Fruit fly (Drosophila melanogaster): ENCODE results near the gene ImpL2.

DNA sequence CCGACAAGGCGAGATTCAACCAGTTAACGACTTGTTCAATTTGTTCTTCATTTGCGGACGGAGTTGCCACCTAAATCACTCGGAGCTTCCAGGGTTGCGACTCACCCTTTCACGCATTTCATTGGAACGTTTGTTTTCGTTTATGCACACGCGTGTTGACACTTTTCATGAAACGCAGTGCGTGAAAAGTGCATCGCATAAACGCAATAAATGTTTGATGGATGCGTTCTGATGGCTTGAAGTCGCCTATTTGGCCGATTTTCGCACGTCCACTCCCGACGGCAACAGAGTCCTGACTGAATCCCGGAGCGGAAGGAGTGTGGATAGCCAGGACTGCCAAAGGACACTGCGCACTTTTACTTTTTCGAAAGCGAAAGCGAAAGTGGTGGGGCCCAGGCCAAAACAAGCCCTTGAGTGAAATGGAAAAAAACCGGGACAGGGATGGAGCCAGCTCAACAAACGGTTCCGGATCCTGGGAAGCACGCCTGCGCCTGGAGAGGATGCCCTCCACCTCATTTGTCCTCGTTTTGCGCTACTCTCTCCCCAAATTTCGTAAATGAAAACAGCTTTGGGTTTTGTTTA, 57.9 kb downstream of the ImpL2 start, which contains the start of gene Teh4:
- TF ChIP-seq CG6689 (GFP tag; IDR thresholded peaks at IDR 0.05) (no peak), CG43689 (GFP tag; IDR thresholded peaks at IDR 0.05) (no peak), Jarid2 (GFP tag; optimal IDR thresholded peaks at IDR 0.05) (no peak), CG14860 (GFP tag; IDR thresholded peaks at IDR 0.05; ENCODE audit: partially characterized antibody) (no peak), CG14014 (GFP tag; IDR thresholded peaks at IDR 0.05) (no peak), tgo (GFP tag; IDR thresholded peaks at IDR 0.05) (no peak), CG10979 (tag; optimal IDR thresholded peaks at IDR 0.05) (no peak), so (GFP tag; IDR thresholded peaks at IDR 0.05) (no peak)

Measured in whole organism, embryonic.